Fruit fly (Drosophila melanogaster) whole organism, prepupa: ENCODE measurements around the gene CG34056.

Experiments used
- CG11762 ChIP-seq: fragments of 200-800 bp; sonication (Bioruptor generic); optimal IDR thresholded peaks from 3 replicates; lab custom pipeline; 2016; ENCODE audit warnings: missing biosample characterization, missing genetic modification characterization; ENCODE audit not compliant: insufficient read depth
- CG8632 ChIP-seq: fragments of 200-800 bp; sonication (Bioruptor generic); optimal IDR thresholded peaks from 3 replicates; lab custom pipeline; 2016; ENCODE audit warnings: missing biosample characterization, missing genetic modification characterization
- acj6 ChIP-seq: fragments of 200-800 bp; sonication (Bioruptor generic); optimal IDR thresholded peaks from 3 replicates; lab custom pipeline; 2016; ENCODE audit warnings: missing biosample characterization, missing genetic modification characterization
- spab ChIP-seq: fragments of 200-800 bp; sonication (Bioruptor generic); optimal IDR thresholded peaks from 2 replicates; lab custom pipeline; 2017; ENCODE audit warnings: missing biosample characterization, mild to moderate bottlenecking, missing genetic modification characterization, missing genetic modification reagents

dm6 chr3L:899304-899703 lies 3.6 kb downstream of the CG34056 start:
- no peak for TF ChIP-seq acj6 (GFP tag; lab: Kevin White, UChicago)
- TF ChIP-seq CG11762 (GFP tag; lab: Kevin White, UChicago), result no peak
- no peak for TF ChIP-seq spab (GFP tag; lab: Kevin White, UChicago)
- no peak for TF ChIP-seq CG8632 (GFP tag; lab: Kevin White, UChicago)
